Fruit fly (Drosophila melanogaster): ENCODE measurements around the gene CG3408.
A peak's percentile ranks its signal among the peaks of the same experiment; 100 is the strongest.

dm6 chr3L:9506421-9506820, 3.0 kb downstream of the CG3408 start:
- TF ChIP-seq cnc (optimal IDR thresholded peaks at IDR 0.05) (no peak), bab1 (GFP tag; optimal IDR thresholded peaks at IDR 0.05) (no peak), kay (GFP tag; ENCODE audit: borderline replicate concordance) (peak; percentile 41), tj (GFP tag; optimal IDR thresholded peaks at IDR 0.05) (no peak), cic (GFP tag; optimal IDR thresholded peaks at IDR 0.05) (no peak)
